Worm (Caenorhabditis elegans) whole organism, L3 larva: ENCODE data around the gene T16G1.13.

Experiments used
- ama-1 ChIP-seq: fragments of 150-350 bp; optimal IDR thresholded peaks from 2 replicates; lab custom pipeline; 2018
- daf-12 ChIP-seq: fragments of 150-350 bp; optimal IDR thresholded peaks from 2 replicates; lab custom pipeline; 2014; ENCODE audit warnings: missing biosample characterization, missing genetic modification reagents, missing genetic modification characterization
- nhr-11 ChIP-seq: fragments of 150-350 bp; optimal IDR thresholded peaks from 2 replicates; lab custom pipeline; 2014; ENCODE audit warnings: missing biosample characterization, missing genetic modification characterization
- nhr-12 ChIP-seq: fragments of 150-350 bp; optimal IDR thresholded peaks from 2 replicates; lab custom pipeline; 2014; ENCODE audit warnings: missing biosample characterization, missing genetic modification characterization
- skn-1 ChIP-seq: fragments of 150-350 bp; optimal IDR thresholded peaks from 2 replicates; lab custom pipeline; 2014; ENCODE audit warnings: missing biosample characterization, missing genetic modification characterization
- unc-62 ChIP-seq: fragments of 150-350 bp; sonication (generic microtip); optimal IDR thresholded peaks from 4 replicates; lab custom pipeline; 2014; ENCODE audit warnings: missing biosample characterization, missing genetic modification reagents, missing genetic modification characterization
- ztf-4 ChIP-seq: fragments of 150-350 bp; optimal IDR thresholded peaks from 2 replicates; lab custom pipeline; 2014; ENCODE audit warnings: missing biosample characterization, missing genetic modification characterization

ce11 chrV:12952287-12952686, 2.6 kb downstream of the T16G1.13 start, which contains the start of gene pqn-68:
- TF ChIP-seq nhr-12 (tag; lab: Kevin White, UChicago) (no peak), daf-12 (tag; lab: Kevin White, UChicago) (no peak), nhr-11 (tag; lab: Kevin White, UChicago) (no peak), ztf-4 (tag; lab: Kevin White, UChicago) (no peak), skn-1 (tag; lab: Kevin White, UChicago) (no peak), ama-1 (lab: Kevin White, UChicago) (no peak), unc-62 (GFP tag; lab: Kevin White, UChicago) (no peak)
